Fruit fly (Drosophila melanogaster): Measurements from ENCODE around the gene ssp6.

Gene ssp6

dm6 chr3L:6074975-6075692, 1.4 kb upstream of the ssp6 start, which contains the start of the genes CG13295 and CG6610 (continued):
- TF ChIP-seq HLHmδ (GFP tag; optimal IDR thresholded peaks at IDR 0.05) (no peak), Hmx (GFP tag; optimal IDR thresholded peaks at IDR 0.05) (peak; percentile 24), ERR (GFP tag; optimal IDR thresholded peaks at IDR 0.05) (no peak), BEAF-32 (GFP tag; optimal IDR thresholded peaks at IDR 0.05) (peak; percentile 38), tna (GFP tag; IDR thresholded peaks at IDR 0.05; ENCODE audit: partially characterized antibody) (no peak), Atf-2 (GFP tag; optimal IDR thresholded peaks at IDR 0.05) (no peak), Hsf (GFP tag; optimal IDR thresholded peaks at IDR 0.05) (peak; percentile 62), croc (GFP tag; conservative IDR thresholded peaks at IDR 0.05) (peak; percentile 48; the same call in 2 of the 3 replicates), ato (GFP tag; IDR thresholded peaks at IDR 0.05; ENCODE audit: partially characterized antibody) (no peak), Antp (GFP tag; optimal IDR thresholded peaks at IDR 0.05) (peak; percentile 21), Trl (optimal IDR thresholded peaks at IDR 0.05) (no peak), Trl (GFP tag; optimal IDR thresholded peaks at IDR 0.05) (peak; percentile 30), CG16815 (GFP tag; optimal IDR thresholded peaks at IDR 0.05) (peak; percentile 42), ash1 (GFP tag; optimal IDR thresholded peaks at IDR 0.05) (no peak), MESR4 (GFP tag; optimal IDR thresholded peaks at IDR 0.05) (peak; percentile 79), sob (GFP tag; IDR thresholded peaks at IDR 0.05) (peak; percentile 41; the same call in 1 of the 2 replicates), YL-1 (GFP tag; optimal IDR thresholded peaks at IDR 0.05) (peak; percentile 46), Bteb2 (GFP tag; optimal IDR thresholded peaks at IDR 0.05) (peak; percentile 36), CG10959 (GFP tag; IDR thresholded peaks at IDR 0.05) (no peak), sc (optimal IDR thresholded peaks at IDR 0.05) (no peak), sc (GFP tag; optimal IDR thresholded peaks at IDR 0.05) (peak; percentile 12), CG11093 (GFP tag; IDR thresholded peaks at IDR 0.05) (no peak), Chrac-16 (GFP tag; optimal IDR thresholded peaks at IDR 0.05) (peak; percentile 47), CG7786 (GFP tag; optimal IDR thresholded peaks at IDR 0.05) (peak; percentile 25), Atf3 (GFP tag; optimal IDR thresholded peaks at IDR 0.05) (no peak), sisA (GFP tag; IDR thresholded peaks at IDR 0.05) (peak; percentile 46; the same call in 1 of the 2 replicates), nau (GFP tag; optimal IDR thresholded peaks at IDR 0.05) (no peak), Pdp1 (GFP tag; optimal IDR thresholded peaks at IDR 0.05) (peak; percentile 55 to 88), CG8359 (GFP tag; optimal IDR thresholded peaks at IDR 0.05; ENCODE audit: borderline replicate concordance) (no peak), oc (tag; optimal IDR thresholded peaks at IDR 0.05) (no peak), CG2120 (GFP tag; optimal IDR thresholded peaks at IDR 0.05) (peak; percentile 76), CG3407 (GFP tag; optimal IDR thresholded peaks at IDR 0.05) (no peak), sug (tag; optimal IDR thresholded peaks at IDR 0.05) (peak; percentile 79), CG11560 (tag; IDR thresholded peaks at IDR 0.05) (no peak), CG1602 (GFP tag; optimal IDR thresholded peaks at IDR 0.05) (peak; percentile 40), emc (GFP tag; optimal IDR thresholded peaks at IDR 0.05) (no peak), kah (GFP tag; optimal IDR thresholded peaks at IDR 0.05) (peak; percentile 5), ranshi (GFP tag; IDR thresholded peaks at IDR 0.05) (peak; percentile 33; the same call in 1 of the 2 replicates), bcd (GFP tag; optimal IDR thresholded peaks at IDR 0.05) (peak; percentile 58), CG17385 (GFP tag; optimal IDR thresholded peaks at IDR 0.05) (peak; percentile 55), az2 (GFP tag; optimal IDR thresholded peaks at IDR 0.05) (peak; percentile 27), Sry-δ (GFP tag; optimal IDR thresholded peaks at IDR 0.05) (peak; percentile 22), Dip3 (GFP tag; optimal IDR thresholded peaks at IDR 0.05) (peak; percentile 45), CG17568 (GFP tag; optimal IDR thresholded peaks at IDR 0.05) (no peak), CG18011 (GFP tag; optimal IDR thresholded peaks at IDR 0.05) (peak; percentile 13), CG12744 (GFP tag; optimal IDR thresholded peaks at IDR 0.05) (peak; percentile 17), gem (tag; optimal IDR thresholded peaks at IDR 0.05) (peak; percentile 78), CG8281 (tag; optimal IDR thresholded peaks at IDR 0.05) (no peak), CG10431 (GFP tag; optimal IDR thresholded peaks at IDR 0.05) (peak; percentile 97), CG5953 (GFP tag; IDR thresholded peaks at IDR 0.05) (no peak)

Measured in whole organism, embryonic.